Worm (Caenorhabditis elegans) whole organism, L4 larva: ENCODE results near the gene unc-39.

ENCODE experiments used
- T26A8.4 ChIP-seq: fragments of 200-800 bp; sonication (Bioruptor generic); IDR thresholded peaks from 2 replicates; pipeline ENCODE4 v1.3.6; 2022; ENCODE audit warnings: missing genetic modification characterization, missing compliant biosample characterization
- ceh-20 ChIP-seq: fragments of 200-800 bp; sonication (Bioruptor generic); IDR thresholded peaks from 2 replicates; pipeline ENCODE4 v1.3.6; 2022; ENCODE audit warnings: missing genetic modification reagents, missing genetic modification characterization, missing compliant biosample characterization
- ceh-62 ChIP-seq: sonication (generic microtip); optimal IDR thresholded peaks from 2 replicates; lab custom pipeline; 2017; ENCODE audit warnings: missing biosample characterization, missing genetic modification characterization
- ces-1 ChIP-seq: fragments of 150-350 bp; sonication (generic microtip); optimal IDR thresholded peaks from 4 replicates; lab custom pipeline; 2014; ENCODE audit warnings: missing biosample characterization, missing genetic modification reagents, missing genetic modification characterization
- dve-1 ChIP-seq: sonication (generic microtip); optimal IDR thresholded peaks from 2 replicates; lab custom pipeline; 2017; ENCODE audit warnings: antibody characterized with exemption, mild to moderate bottlenecking, missing genetic modification characterization, missing compliant biosample characterization; ENCODE audit not compliant: insufficient read depth
- fkh-10 ChIP-seq: fragments of 150-350 bp; optimal IDR thresholded peaks from 2 replicates; lab custom pipeline; 2014; ENCODE audit warnings: missing biosample characterization, missing genetic modification reagents, missing genetic modification characterization
- lin-15B ChIP-seq: fragments of 150-350 bp; sonication (generic microtip); optimal IDR thresholded peaks from 3 replicates; lab custom pipeline; 2014; ENCODE audit warnings: missing biosample characterization, missing genetic modification characterization
- lsy-2 ChIP-seq, 2 experiments: fragments of 150-350 bp in 1 of 2; sonication (generic microtip) in 1 of 2; optimal IDR thresholded peaks; 2 replicates each; lab custom pipeline; 2014 to 2017; ENCODE audit warnings: missing biosample characterization in 2 of 2, missing genetic modification characterization in 2 of 2
- nhr-11 ChIP-seq: fragments of 150-350 bp; optimal IDR thresholded peaks from 2 replicates; lab custom pipeline; 2014; ENCODE audit warnings: missing biosample characterization, missing genetic modification characterization
- nhr-237 ChIP-seq: sonication (generic microtip); optimal IDR thresholded peaks from 2 replicates; lab custom pipeline; 2017; ENCODE audit warnings: missing biosample characterization, missing genetic modification characterization
- nhr-42 ChIP-seq: fragments of 200-800 bp; sonication (Bioruptor generic); IDR thresholded peaks from 2 replicates; pipeline ENCODE4 v1.3.6; 2022; ENCODE audit warnings: missing genetic modification characterization, missing compliant biosample characterization
- unc-130 ChIP-seq: sonication (generic microtip); optimal IDR thresholded peaks from 2 replicates; lab custom pipeline; 2016; ENCODE audit warnings: missing genetic modification reagents, missing genetic modification characterization, missing compliant biosample characterization
- unc-62 ChIP-seq, 3 experiments: fragments of 150-350 bp in 1 of 3; sonication (generic microtip); optimal IDR thresholded peaks in 2 of 3; peaks in 1 of 3; 1 replicate in 1 of 3; 2 replicates in 2 of 3; lab custom pipeline; 2014 to 2017; ENCODE audit warnings: missing biosample characterization in 3 of 3, missing genetic modification characterization in 3 of 3, missing genetic modification reagents in 3 of 3, missing genotype in 1 of 3

DNA sequence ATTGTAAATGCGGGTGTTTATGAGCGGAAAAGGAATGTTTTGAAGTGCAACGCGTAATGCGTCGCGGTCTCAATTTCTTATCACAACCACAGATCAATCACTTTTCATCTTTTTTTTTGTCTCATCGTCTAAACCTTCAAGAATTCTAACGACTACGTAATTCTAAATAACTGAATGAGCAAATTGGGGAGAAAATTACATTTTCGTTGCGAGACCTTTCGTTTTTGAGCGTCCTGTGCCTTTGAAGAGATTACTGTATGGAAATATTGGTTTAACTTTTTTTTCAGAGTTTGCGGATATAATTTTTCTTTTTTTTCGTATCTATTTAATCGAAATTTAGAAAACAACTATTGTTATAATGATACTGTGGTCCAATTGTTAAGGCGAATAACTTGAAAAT, 22.4 kb upstream of the unc-39 start:
- TF ChIP-seq unc-130 (no peak), nhr-11 (no peak), unc-62 (GFP tag; optimal IDR thresholded peaks at IDR 0.05 in 1 of 2; lab: Kevin White, UChicago) (no peak), unc-62 (tag; optimal IDR thresholded peaks at IDR 0.05; lab: Kevin White, UChicago) (no peak), ceh-20 (GFP tag; lab: Robert Waterston, UW) (no peak), nhr-42 (no peak), T26A8.4 (no peak), lin-15B (tag; lab: Kevin White, UChicago) (no peak), ceh-62 (tag; lab: Kevin White, UChicago) (no peak), fkh-10 (GFP tag; lab: Kevin White, UChicago) (no peak), dve-1 (tag; lab: Kevin White, UChicago) (peak; percentile 6), lsy-2 (tag; optimal IDR thresholded peaks at IDR 0.05; lab: Kevin White, UChicago) (no peak), ces-1 (GFP tag; lab: Kevin White, UChicago) (no peak), nhr-237 (tag; lab: Kevin White, UChicago) (no peak)
